Worm (Caenorhabditis elegans) whole organism, L2 larva: ENCODE measurements around the gene vps-24.
A peak's percentile ranks its signal among the peaks of the same experiment; 100 is the strongest.

Experiments used
- blmp-1 ChIP-seq: sonication (generic microtip); optimal IDR thresholded peaks from 2 replicates; lab custom pipeline; 2017; ENCODE audit warnings: missing genetic modification characterization, mild to moderate bottlenecking, missing compliant biosample characterization, antibody characterized with exemption, moderate library complexity; ENCODE audit not compliant: insufficient read depth
- egl-27 ChIP-seq: sonication (generic microtip); optimal IDR thresholded peaks from 3 replicates; lab custom pipeline; 2017; ENCODE audit warnings: missing biosample characterization, missing genetic modification reagents, missing genetic modification characterization
- gmeb-1 ChIP-seq: fragments of 150-350 bp; optimal IDR thresholded peaks from 2 replicates; lab custom pipeline; 2014; ENCODE audit warnings: missing biosample characterization, missing genetic modification characterization
- lin-13 ChIP-seq: fragments of 150-350 bp; optimal IDR thresholded peaks from 2 replicates; lab custom pipeline; 2014; ENCODE audit warnings: missing biosample characterization, missing genetic modification reagents, missing genetic modification characterization
- mab-5 ChIP-seq: fragments of 150-350 bp; optimal IDR thresholded peaks from 2 replicates; lab custom pipeline; 2014; ENCODE audit warnings: missing biosample characterization, missing genetic modification characterization
- nhr-237 ChIP-seq: fragments of 150-350 bp; optimal IDR thresholded peaks from 2 replicates; lab custom pipeline; 2014; ENCODE audit warnings: missing biosample characterization, missing genetic modification characterization
- nhr-25 ChIP-seq: fragments of 150-350 bp; sonication (generic microtip); optimal IDR thresholded peaks from 3 replicates; lab custom pipeline; 2014; ENCODE audit warnings: missing biosample characterization, missing genetic modification characterization
- snpc-4 ChIP-seq: fragments of 150-350 bp; optimal IDR thresholded peaks from 2 replicates; lab custom pipeline; 2014; ENCODE audit warnings: missing biosample characterization, missing genetic modification characterization
- unc-62 ChIP-seq: fragments of 150-350 bp; optimal IDR thresholded peaks from 2 replicates; lab custom pipeline; 2014; ENCODE audit warnings: missing biosample characterization, missing genetic modification reagents, missing genetic modification characterization
- zag-1 ChIP-seq: fragments of 150-350 bp; optimal IDR thresholded peaks from 2 replicates; lab custom pipeline; 2014; ENCODE audit warnings: missing biosample characterization, missing genetic modification characterization
- ztf-11 ChIP-seq: sonication (generic microtip); optimal IDR thresholded peaks from 2 replicates; lab custom pipeline; 2017; ENCODE audit warnings: missing biosample characterization, missing genetic modification characterization

DNA sequence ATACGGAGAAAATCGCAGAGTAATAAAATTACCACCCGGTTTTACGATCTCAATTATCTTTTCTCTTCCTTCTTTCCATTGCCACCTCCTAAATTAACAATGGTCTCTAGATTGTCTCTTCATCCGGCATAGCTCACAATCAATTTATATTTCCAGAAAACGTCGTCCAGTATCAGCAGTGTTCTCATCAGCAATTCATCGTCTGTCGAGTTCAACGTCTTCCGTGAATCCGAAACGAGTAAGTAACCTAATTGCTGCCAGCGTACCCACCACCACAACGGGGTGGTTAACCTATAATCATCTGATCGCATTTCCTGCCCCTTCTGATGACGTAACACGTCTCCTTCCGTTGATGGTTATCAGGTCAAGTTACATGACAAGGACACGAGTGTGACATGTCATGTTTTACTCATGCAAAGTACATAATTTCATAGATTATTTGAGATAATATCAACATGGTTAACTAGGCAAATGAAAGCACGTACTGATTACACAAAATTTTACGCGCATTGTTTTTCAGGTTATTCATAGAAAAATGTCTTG lies 7.8 kb upstream of the vps-24 start:
- TF ChIP-seq nhr-25 (tag; lab: Kevin White, UChicago) (peak; percentile 32), gmeb-1 (tag; lab: Kevin White, UChicago) (no peak), nhr-237 (tag; lab: Kevin White, UChicago) (no peak), zag-1 (no peak), egl-27 (tag; lab: Kevin White, UChicago) (no peak), blmp-1 (tag; lab: Kevin White, UChicago) (no peak), mab-5 (tag; lab: Kevin White, UChicago) (no peak), ztf-11 (tag; lab: Kevin White, UChicago) (no peak), lin-13 (GFP tag; lab: Kevin White, UChicago) (no peak), snpc-4 (tag; lab: Kevin White, UChicago) (no peak), unc-62 (no peak)
